Worm (Caenorhabditis elegans) whole organism, young adult: ENCODE measurements around the gene C50C3.5.
A peak's percentile ranks its signal among the peaks of the same experiment; 100 is the strongest.

Experiments
- B0035.1 ChIP-seq: sonication (generic microtip); optimal IDR thresholded peaks from 2 replicates; lab custom pipeline; 2016; ENCODE audit warnings: missing genetic modification characterization, mild to moderate bottlenecking, missing compliant biosample characterization, missing genotype, missing genetic modification reagents
- C17E4.6 ChIP-seq: fragments of 200-800 bp; sonication (Bioruptor generic); IDR thresholded peaks from 2 replicates; pipeline ENCODE4 v1.3.6; 2022; ENCODE audit warnings: missing genetic modification reagents, missing genetic modification characterization, missing compliant biosample characterization
- F23B12.7 ChIP-seq: sonication (generic microtip); optimal IDR thresholded peaks from 2 replicates; lab custom pipeline; 2017; ENCODE audit warnings: missing genetic modification characterization, mild to moderate bottlenecking, missing compliant biosample characterization, antibody characterized with exemption, moderate library complexity; ENCODE audit not compliant: insufficient read depth
- F33H1.4 ChIP-seq: fragments of 200-800 bp; sonication (Bioruptor generic); IDR thresholded peaks from 2 replicates; pipeline ENCODE4 v1.3.6; 2022; ENCODE audit warnings: missing genetic modification reagents, missing genetic modification characterization, missing compliant biosample characterization
- F39B2.1 ChIP-seq: fragments of 200-800 bp; sonication (Bioruptor generic); IDR thresholded peaks from 2 replicates; pipeline ENCODE4 v1.3.6; 2022; ENCODE audit warnings: missing genetic modification reagents, missing genetic modification characterization, missing compliant biosample characterization
- F52B5.7 ChIP-seq: sonication (generic microtip); optimal IDR thresholded peaks from 2 replicates; lab custom pipeline; 2016; ENCODE audit warnings: mild to moderate bottlenecking, missing genetic modification characterization, missing compliant biosample characterization
- K11D2.4 ChIP-seq: fragments of 200-800 bp; sonication (Bioruptor generic); IDR thresholded peaks from 2 replicates; pipeline ENCODE4 v1.3.6; 2022; ENCODE audit warnings: missing genetic modification reagents, missing genetic modification characterization, missing compliant biosample characterization
- K12H6.12 ChIP-seq: fragments of 200-800 bp; sonication (Bioruptor generic); optimal IDR thresholded peaks from 2 replicates; lab custom pipeline; 2018; ENCODE audit warnings: mild to moderate bottlenecking, missing genetic modification characterization, missing compliant biosample characterization
- T26A5.8 ChIP-seq: sonication (generic microtip); optimal IDR thresholded peaks from 2 replicates; lab custom pipeline; 2016; ENCODE audit warnings: missing genetic modification characterization, missing compliant biosample characterization
- Y56A3A.18 ChIP-seq: fragments of 200-800 bp; sonication (Bioruptor generic); IDR thresholded peaks from 2 replicates; pipeline ENCODE4 v1.3.6; 2022; ENCODE audit warnings: missing genetic modification reagents, missing genetic modification characterization, missing compliant biosample characterization
- ZK185.1 ChIP-seq: sonication (generic microtip); optimal IDR thresholded peaks from 2 replicates; lab custom pipeline; 2016; ENCODE audit warnings: mild to moderate bottlenecking, missing genetic modification characterization, missing compliant biosample characterization; ENCODE audit not compliant: poor library complexity, severe bottlenecking
- akir-1 ChIP-seq: fragments of 200-800 bp; sonication (Bioruptor generic); optimal IDR thresholded peaks from 2 replicates; lab custom pipeline; 2018; ENCODE audit warnings: mild to moderate bottlenecking, missing genetic modification characterization, moderate library complexity, missing compliant biosample characterization
- atf-7 ChIP-seq: sonication (generic microtip); optimal IDR thresholded peaks from 2 replicates; lab custom pipeline; 2017; ENCODE audit warnings: mild to moderate bottlenecking, missing genetic modification characterization, missing compliant biosample characterization
- athp-1 ChIP-seq: sonication (generic microtip); optimal IDR thresholded peaks from 2 replicates; lab custom pipeline; 2017; ENCODE audit warnings: mild to moderate bottlenecking, missing genetic modification characterization, missing compliant biosample characterization
- ceh-27 ChIP-seq: fragments of 200-800 bp; sonication (Bioruptor generic); optimal IDR thresholded peaks from 2 replicates; lab custom pipeline; 2018; ENCODE audit warnings: mild to moderate bottlenecking, missing genetic modification characterization, moderate library complexity, missing compliant biosample characterization
- ceh-58 ChIP-seq: fragments of 200-800 bp; sonication (Bioruptor generic); IDR thresholded peaks from 2 replicates; pipeline ENCODE4 v1.3.6; 2022; ENCODE audit warnings: missing genetic modification characterization, missing compliant biosample characterization
- dpff-1 ChIP-seq: sonication (generic microtip); optimal IDR thresholded peaks from 2 replicates; lab custom pipeline; 2017; ENCODE audit warnings: mild to moderate bottlenecking, missing genetic modification characterization, missing compliant biosample characterization
- efl-1 ChIP-seq: fragments of 150-350 bp; optimal IDR thresholded peaks from 2 replicates; lab custom pipeline; 2014; ENCODE audit warnings: missing biosample characterization, missing genetic modification reagents, missing genetic modification characterization
- egl-18 ChIP-seq: fragments of 200-800 bp; sonication (Bioruptor generic); IDR thresholded peaks from 2 replicates; pipeline ENCODE4 v1.3.6; 2022; ENCODE audit warnings: missing genetic modification reagents, missing genetic modification characterization, missing compliant biosample characterization
- egl-44 ChIP-seq: fragments of 200-800 bp; sonication (Bioruptor generic); IDR thresholded peaks from 2 replicates; pipeline ENCODE4 v1.3.6; 2022; ENCODE audit warnings: missing genetic modification reagents, missing genetic modification characterization, missing compliant biosample characterization
- egrh-3 ChIP-seq: fragments of 200-800 bp; sonication (Bioruptor generic); IDR thresholded peaks from 2 replicates; pipeline ENCODE4 v1.3.6; 2022; ENCODE audit warnings: missing genetic modification reagents, missing genetic modification characterization, missing compliant biosample characterization
- ekl-4 ChIP-seq: fragments of 200-800 bp; sonication (Bioruptor generic); IDR thresholded peaks from 2 replicates; pipeline ENCODE4 v1.3.6; 2022; ENCODE audit warnings: missing genetic modification reagents, missing genetic modification characterization, missing compliant biosample characterization
- hmg-1.2 ChIP-seq: fragments of 200-800 bp; sonication (Bioruptor generic); IDR thresholded peaks from 2 replicates; pipeline ENCODE4 v1.3.6; 2022; ENCODE audit warnings: missing genetic modification reagents, missing genetic modification characterization, missing compliant biosample characterization
- lin-26 ChIP-seq: fragments of 200-800 bp; sonication (Bioruptor generic); IDR thresholded peaks from 2 replicates; pipeline ENCODE4 v1.3.6; 2022; ENCODE audit warnings: missing genetic modification reagents, missing genetic modification characterization, missing compliant biosample characterization
- lin-35 ChIP-seq, 3 experiments: fragments of 150-350 bp in 2 of 3; sonication (generic microtip) in 1 of 3; optimal IDR thresholded peaks; 2 replicates each; lab custom pipeline; 2014 to 2018; ENCODE audit warnings: missing biosample characterization in 3 of 3, missing genetic modification characterization in 3 of 3, missing genetic modification reagents in 3 of 3
- lsl-1 ChIP-seq: fragments of 200-800 bp; sonication (Bioruptor generic); optimal IDR thresholded peaks from 2 replicates; lab custom pipeline; 2018; ENCODE audit warnings: mild to moderate bottlenecking, missing genetic modification characterization, moderate library complexity, missing compliant biosample characterization
- madf-10 ChIP-seq: sonication (generic microtip); optimal IDR thresholded peaks from 2 replicates; lab custom pipeline; 2016; ENCODE audit warnings: mild to moderate bottlenecking, missing genetic modification characterization, missing compliant biosample characterization
- madf-3 ChIP-seq: fragments of 200-800 bp; sonication (Bioruptor generic); IDR thresholded peaks from 2 replicates; pipeline ENCODE4 v1.3.6; 2022; ENCODE audit warnings: missing genetic modification reagents, missing genetic modification characterization, missing compliant biosample characterization
- mcd-1 ChIP-seq: fragments of 200-800 bp; sonication (Bioruptor generic); IDR thresholded peaks from 2 replicates; pipeline ENCODE4 v1.3.6; 2022; ENCODE audit warnings: missing genetic modification reagents, missing genetic modification characterization, missing compliant biosample characterization
- nfya-1 ChIP-seq: sonication (generic microtip); optimal IDR thresholded peaks from 2 replicates; lab custom pipeline; 2017; ENCODE audit warnings: antibody characterized with exemption, missing compliant biosample characterization, missing genetic modification characterization, borderline replicate concordance; ENCODE audit not compliant: insufficient read depth
- nhr-80 ChIP-seq: sonication (generic microtip); optimal IDR thresholded peaks from 2 replicates; lab custom pipeline; 2016; ENCODE audit warnings: missing genetic modification characterization, missing compliant biosample characterization
- nhr-90 ChIP-seq: sonication (generic microtip); optimal IDR thresholded peaks from 2 replicates; lab custom pipeline; 2016; ENCODE audit warnings: missing genotype, mild to moderate bottlenecking, missing genetic modification characterization, missing compliant biosample characterization
- pbrm-1 ChIP-seq: fragments of 200-800 bp; sonication (Bioruptor generic); IDR thresholded peaks from 2 replicates; pipeline ENCODE4 v1.3.6; 2022; ENCODE audit warnings: missing genetic modification reagents, missing genetic modification characterization, missing compliant biosample characterization
- pha-4 ChIP-seq: fragments of 150-350 bp; sonication (generic microtip); optimal IDR thresholded peaks from 2 replicates; lab custom pipeline; 2014; ENCODE audit warnings: missing biosample characterization, missing genetic modification reagents, missing genetic modification characterization
- rcor-1 ChIP-seq: fragments of 200-800 bp; sonication (Bioruptor generic); IDR thresholded peaks from 2 replicates; pipeline ENCODE4 v1.3.6; 2022; ENCODE audit warnings: missing genetic modification reagents, missing genetic modification characterization, missing compliant biosample characterization
- sdz-38 ChIP-seq: sonication (generic microtip); optimal IDR thresholded peaks from 2 replicates; lab custom pipeline; 2016; ENCODE audit warnings: missing genotype, missing genetic modification characterization, missing compliant biosample characterization
- snpc-1.1 ChIP-seq: sonication (generic microtip); optimal IDR thresholded peaks from 2 replicates; lab custom pipeline; 2017; ENCODE audit warnings: missing genetic modification characterization, mild to moderate bottlenecking, missing compliant biosample characterization, antibody characterized with exemption, moderate library complexity, missing genotype, missing genetic modification reagents; ENCODE audit not compliant: insufficient read depth
- snpc-4 ChIP-seq, 5 experiments: fragments of 150-350 bp in 1 of 5; sonication (generic microtip) in 4 of 5; optimal IDR thresholded peaks; 2 replicates each; lab custom pipeline; 2014 to 2018; ENCODE audit warnings: missing genetic modification characterization in 5 of 5, missing biosample characterization in 3 of 5, antibody characterized with exemption in 2 of 5, mild to moderate bottlenecking in 2 of 5, missing compliant biosample characterization in 2 of 5, missing genotype in 2 of 5, moderate library complexity in 2 of 5, missing genetic modification reagents in 1 of 5
- tlf-1 ChIP-seq: fragments of 200-800 bp; sonication (Bioruptor generic); optimal IDR thresholded peaks from 2 replicates; lab custom pipeline; 2018; ENCODE audit warnings: mild to moderate bottlenecking, missing genetic modification characterization, missing compliant biosample characterization
- unc-130 ChIP-seq: sonication (generic microtip); optimal IDR thresholded peaks from 2 replicates; lab custom pipeline; 2016; ENCODE audit warnings: missing genetic modification reagents, missing genetic modification characterization, missing compliant biosample characterization
- unc-62 ChIP-seq: fragments of 150-350 bp; optimal IDR thresholded peaks from 2 replicates; lab custom pipeline; 2014; ENCODE audit warnings: missing biosample characterization, missing genetic modification reagents, missing genetic modification characterization
- xnd-1 ChIP-seq: sonication (generic microtip); optimal IDR thresholded peaks from 2 replicates; lab custom pipeline; 2016; ENCODE audit warnings: missing genotype, missing genetic modification reagents, missing genetic modification characterization, missing compliant biosample characterization
- zim-3 ChIP-seq: sonication (generic microtip); optimal IDR thresholded peaks from 2 replicates; lab custom pipeline; 2017; ENCODE audit warnings: mild to moderate bottlenecking, missing genetic modification characterization, moderate library complexity, missing compliant biosample characterization
- ztf-18 ChIP-seq: sonication (generic microtip); optimal IDR thresholded peaks from 2 replicates; lab custom pipeline; 2016; ENCODE audit warnings: missing genotype, mild to moderate bottlenecking, missing genetic modification characterization, missing compliant biosample characterization
- ztf-22 ChIP-seq: fragments of 200-800 bp; sonication (Bioruptor generic); optimal IDR thresholded peaks from 2 replicates; lab custom pipeline; 2018; ENCODE audit warnings: mild to moderate bottlenecking, missing genetic modification characterization, moderate library complexity, missing compliant biosample characterization
- ztf-26 ChIP-seq: sonication (generic microtip); optimal IDR thresholded peaks from 2 replicates; lab custom pipeline; 2017; ENCODE audit warnings: missing genetic modification characterization, missing compliant biosample characterization

The C50C3.5 gene

DNA sequence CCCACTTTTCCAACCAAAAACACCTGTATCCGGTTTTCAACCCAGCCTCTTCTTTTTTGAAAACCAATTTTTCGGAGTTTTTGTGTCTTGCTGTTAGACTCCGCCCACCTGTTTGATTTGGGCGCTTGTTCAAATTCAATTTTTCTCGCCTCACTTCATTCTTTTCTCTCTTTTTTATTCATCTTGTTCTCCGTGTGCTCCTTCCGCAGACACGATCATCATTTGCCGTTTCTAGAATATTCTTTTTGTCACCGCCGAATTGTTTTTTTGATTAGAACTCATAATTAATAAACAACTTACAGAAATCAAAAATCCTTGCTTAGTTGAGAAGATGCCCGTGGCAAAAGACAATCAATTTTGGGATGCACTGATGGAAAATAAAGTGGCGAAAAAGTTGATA lies at the start of gene C50C3.5:
Gene C50C3.5, plus strand, starts transcription at position 301 of the 400 bp plus-strand sequence.
- TF ChIP-seq snpc-4 (GFP tag; optimal IDR thresholded peaks at IDR 0.05; lab: Kevin White, UChicago) (no peak), snpc-4 (tag; optimal IDR thresholded peaks at IDR 0.05; lab: Kevin White, UChicago) (no peak), egrh-3 (GFP tag; lab: Robert Waterston, UW) (no peak), lin-26 (GFP tag; lab: Robert Waterston, UW) (no peak), nhr-90 (tag; lab: Kevin White, UChicago) (no peak), F33H1.4 (GFP tag; lab: Robert Waterston, UW) (no peak), ztf-18 (no peak), egl-44 (GFP tag; lab: Robert Waterston, UW) (no peak), xnd-1 (no peak), ZK185.1 (tag; lab: Kevin White, UChicago) (no peak), akir-1 (GFP tag; lab: Kevin White, UChicago) (no peak), B0035.1 (no peak), lin-35 (GFP tag; optimal IDR thresholded peaks at IDR 0.05; lab: Kevin White, UChicago) (no peak), unc-62 (GFP tag; lab: Kevin White, UChicago) (no peak), dpff-1 (tag; lab: Kevin White, UChicago) (no peak), rcor-1 (GFP tag; lab: Robert Waterston, UW) (no peak)
- TF ChIP-seq, all 124 proteins: peak for 0

DNA sequence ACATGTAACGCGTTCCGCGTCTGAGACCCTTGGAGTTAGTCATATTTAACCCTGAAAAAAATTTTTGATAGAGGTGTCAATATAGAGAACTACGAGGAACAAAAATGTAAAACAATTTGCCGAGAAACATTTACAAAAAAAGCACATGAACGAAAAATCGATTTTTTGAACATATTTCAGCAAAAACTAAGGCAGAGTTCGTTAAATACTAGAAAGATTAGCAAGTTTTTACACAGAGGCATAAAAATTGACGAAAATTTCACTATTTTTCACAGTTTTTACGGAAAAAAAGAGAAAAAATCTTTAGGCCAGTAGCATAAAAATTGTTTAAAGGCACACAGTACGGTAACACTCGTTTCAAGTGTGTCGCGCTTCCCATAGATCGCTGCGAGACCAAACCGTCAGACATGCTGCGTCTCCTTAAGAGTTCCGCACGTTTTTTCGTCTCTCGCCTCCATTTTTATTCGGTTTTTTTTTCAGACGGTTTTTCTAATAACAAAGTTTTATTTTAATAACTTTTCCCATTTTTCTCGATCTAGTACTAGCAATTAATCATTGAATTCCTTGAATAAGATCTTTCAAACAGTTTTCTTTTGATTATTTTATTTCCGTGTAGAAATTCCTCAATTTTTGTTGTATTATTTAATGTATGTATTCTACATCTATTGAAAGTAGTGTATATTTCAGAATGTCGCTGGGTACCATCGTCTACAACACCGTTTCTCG lies 48.7 kb upstream of the C50C3.5 start, which contains the start of the genes rpl-21 and C14B9.10:
Gene rpl-21, minus strand, starts transcription at position 51 of the 726 bp plus-strand sequence.
Gene C14B9.10, plus strand, starts transcription at position 676 of the 726 bp plus-strand sequence.
- TF ChIP-seq egl-18 (GFP tag; lab: Robert Waterston, UW) (no peak), unc-130 (peak; percentile 34), atf-7 (no peak), hmg-1.2 (GFP tag; lab: Robert Waterston, UW) (peak; percentile 91), F52B5.7 (no peak), K11D2.4 (GFP tag; lab: Robert Waterston, UW) (no peak), ceh-58 (GFP tag; lab: Robert Waterston, UW) (no peak), ekl-4 (peak; percentile 66; the same call in 1 of the 2 replicates), pbrm-1 (GFP tag; lab: Robert Waterston, UW) (peak; percentile 89), ztf-22 (GFP tag; lab: Kevin White, UChicago) (no peak), ceh-27 (GFP tag; lab: Kevin White, UChicago) (peak; percentile 79), tlf-1 (GFP tag; lab: Kevin White, UChicago) (peak; percentile 82), zim-3 (tag; lab: Kevin White, UChicago) (no peak), madf-10 (tag; lab: Kevin White, UChicago) (peak; percentile 26), sdz-38 (tag; lab: Kevin White, UChicago) (no peak), Y56A3A.18 (GFP tag; lab: Robert Waterston, UW) (no peak), pha-4 (tag; lab: Kevin White, UChicago) (peak; percentile 76), rcor-1 (GFP tag; lab: Robert Waterston, UW) (peak; percentile 76), athp-1 (tag; lab: Kevin White, UChicago) (peak; percentile 35), K12H6.12 (tag; lab: Kevin White, UChicago) (no peak), nhr-80 (tag; lab: Kevin White, UChicago) (peak; percentile 36), F23B12.7 (tag; lab: Kevin White, UChicago) (peak; percentile 83), snpc-1.1 (peak; percentile 60), F39B2.1 (no peak), madf-3 (GFP tag; lab: Robert Waterston, UW) (peak; percentile 89), lsl-1 (GFP tag; lab: Kevin White, UChicago) (peak; percentile 96), efl-1 (peak; percentile 55), ztf-26 (no peak), mcd-1 (peak; percentile 80), C17E4.6 (GFP tag; lab: Robert Waterston, UW) (peak; percentile 25; the same call in 1 of the 2 replicates), T26A5.8 (tag; lab: Kevin White, UChicago) (no peak), nfya-1 (tag; lab: Kevin White, UChicago) (no peak)
